Worm (Caenorhabditis elegans): Measurements from ENCODE around the gene msp-79.

- TF ChIP-seq nhr-12 (tag; optimal IDR thresholded peaks at IDR 0.05) (no peak), nhr-76 (tag; optimal IDR thresholded peaks at IDR 0.05) (no peak), nhr-237 (tag; optimal IDR thresholded peaks at IDR 0.05) (no peak), nhr-71 (tag; optimal IDR thresholded peaks at IDR 0.05) (no peak), mdl-1 (tag; optimal IDR thresholded peaks at IDR 0.05) (no peak), C16A3.4 (tag; optimal IDR thresholded peaks at IDR 0.05) (no peak), egl-27 (tag; optimal IDR thresholded peaks at IDR 0.05) (no peak), zip-4 (GFP tag; optimal IDR thresholded peaks at IDR 0.05) (no peak), aha-1 (tag; optimal IDR thresholded peaks at IDR 0.05) (no peak), nhr-20 (tag; optimal IDR thresholded peaks at IDR 0.05) (no peak)
Measured at ce11 chrIV:9795250-9795649, 28.3 kb upstream of the msp-79 start.

Data from whole organism, L1 larva.